Worm (Caenorhabditis elegans): ENCODE results near the gene F42A6.5.

The F42A6.5 gene

ce11 chrIV:3338176-3338575, 6.5 kb upstream of the F42A6.5 start (continued):
- TF ChIP-seq sdz-38 (tag; optimal IDR thresholded peaks at IDR 0.05) (no peak), egl-18 (GFP tag; IDR thresholded peaks at IDR 0.05) (no peak), F22D6.2 (tag; optimal IDR thresholded peaks at IDR 0.05) (no peak), F57A8.1 (GFP tag; optimal IDR thresholded peaks at IDR 0.05) (no peak), sptf-2 (GFP tag; optimal IDR thresholded peaks at IDR 0.05) (no peak), ceh-79 (tag; optimal IDR thresholded peaks at IDR 0.05) (no peak), lir-1 (GFP tag; conservative IDR thresholded peaks at IDR 0.05) (no peak), dox-1 (GFP tag; IDR thresholded peaks at IDR 0.05) (no peak), egrh-3 (GFP tag; IDR thresholded peaks at IDR 0.05) (no peak), cebp-2 (GFP tag; IDR thresholded peaks at IDR 0.05) (no peak), Y67H2A.10 (GFP tag; conservative IDR thresholded peaks at IDR 0.05) (no peak), aptf-3 (GFP tag; IDR thresholded peaks at IDR 0.05) (0 out of 2 replicates have a peak, but pooled peaks have one; percentile 67), egl-44 (GFP tag; IDR thresholded peaks at IDR 0.05) (peak; percentile 69; the same call in 1 of the 2 replicates), lin-40 (tag; optimal IDR thresholded peaks at IDR 0.05) (no peak), madf-10 (tag; optimal IDR thresholded peaks at IDR 0.05) (no peak), F49E8.2 (tag; optimal IDR thresholded peaks at IDR 0.05; ENCODE audit: insufficient read depth) (no peak), B0019.2 (GFP tag; conservative IDR thresholded peaks at IDR 0.05) (0 out of 2 replicates have a peak, but pooled peaks have one; percentile 12), somi-1 (GFP tag; optimal IDR thresholded peaks at IDR 0.05) (no peak), ztf-25 (GFP tag; IDR thresholded peaks at IDR 0.05) (no peak), F10E7.11 (tag; optimal IDR thresholded peaks at IDR 0.05) (no peak), nhr-27 (tag; optimal IDR thresholded peaks at IDR 0.05) (no peak), tbp1 (GFP tag; optimal IDR thresholded peaks at IDR 0.05) (peak; percentile 14), akir-1 (GFP tag; optimal IDR thresholded peaks at IDR 0.05) (no peak), F39B2.1 (GFP tag; IDR thresholded peaks at IDR 0.05) (peak; percentile 68; the same call in 1 of the 2 replicates), Y56A3A.18 (GFP tag; IDR thresholded peaks at IDR 0.05) (no peak), madf-6 (GFP tag; IDR thresholded peaks at IDR 0.05) (peak; percentile 65), ZK185.1 (tag; optimal IDR thresholded peaks at IDR 0.05; ENCODE audit: poor library complexity, severe bottlenecking) (no peak), snpc-4 (GFP tag; optimal IDR thresholded peaks at IDR 0.05) (no peak), snpc-4 (tag; optimal IDR thresholded peaks at IDR 0.05) (no peak), Y53F4B.3 (GFP tag; IDR thresholded peaks at IDR 0.05) (no peak), pha-4 (tag; optimal IDR thresholded peaks at IDR 0.05) (no peak), Y79H2A.3 (GFP tag; conservative IDR thresholded peaks at IDR 0.05) (no peak), rpc-1 (optimal IDR thresholded peaks at IDR 0.05) (no peak), rpc-1 (tag; optimal IDR thresholded peaks at IDR 0.05) (no peak), ceh-100 (GFP tag; IDR thresholded peaks at IDR 0.05) (peak; percentile 15; the same call in 1 of the 2 replicates), lag-1 (GFP tag; IDR thresholded peaks at IDR 0.05) (no peak), K12H6.12 (tag; optimal IDR thresholded peaks at IDR 0.05) (no peak), let-607 (tag; optimal IDR thresholded peaks at IDR 0.05) (no peak), nhr-120 (GFP tag; IDR thresholded peaks at IDR 0.05) (no peak), dpff-1 (tag; optimal IDR thresholded peaks at IDR 0.05) (no peak), hmg-1.2 (GFP tag; IDR thresholded peaks at IDR 0.05) (peak; percentile 27; the same call in 1 of the 2 replicates), nhr-80 (tag; optimal IDR thresholded peaks at IDR 0.05) (no peak), T07F8.4 (tag; optimal IDR thresholded peaks at IDR 0.05) (no peak), nfyb-1 (GFP tag; IDR thresholded peaks at IDR 0.05) (no peak), ccch-3 (GFP tag; optimal IDR thresholded peaks at IDR 0.05) (no peak), lsl-1 (GFP tag; optimal IDR thresholded peaks at IDR 0.05) (peak; percentile 23), F33H1.4 (GFP tag; IDR thresholded peaks at IDR 0.05) (peak; percentile 41; the same call in 1 of the 2 replicates), lin-26 (GFP tag; IDR thresholded peaks at IDR 0.05) (peak; percentile 58; the same call in 1 of the 2 replicates), rcor-1 (GFP tag; IDR thresholded peaks at IDR 0.05) (peak; percentile 65; the same call in 1 of the 2 replicates)

All from whole organism, young adult.